Fruit fly (Drosophila melanogaster): Measurements from ENCODE around the gene CG5274.

Gene CG5274

DNA sequence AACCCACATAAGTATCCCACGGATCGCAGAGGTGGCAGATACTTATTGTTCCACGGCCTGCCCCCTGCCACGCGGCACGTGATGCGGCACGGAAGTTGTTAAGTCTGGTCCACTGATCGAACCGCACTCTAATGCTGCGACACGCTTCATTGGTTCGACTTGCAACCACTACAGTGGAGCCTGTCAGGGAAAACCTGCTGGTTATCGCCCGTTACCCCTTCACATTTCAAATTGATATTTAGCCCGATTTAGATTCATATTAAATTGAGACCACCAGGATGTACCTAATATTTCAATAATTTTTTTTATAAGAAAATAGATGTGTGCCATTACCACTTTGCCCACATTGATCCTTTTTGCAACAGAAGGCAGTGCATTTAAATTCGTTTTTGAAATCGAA, 19.9 kb upstream of the CG5274 start (continued):
- TF ChIP-seq CG9817 (tag; optimal IDR thresholded peaks at IDR 0.05) (no peak), Xbp1 (GFP tag; optimal IDR thresholded peaks at IDR 0.05) (no peak), ranshi (GFP tag; IDR thresholded peaks at IDR 0.05) (no peak), schlank (tag; optimal IDR thresholded peaks at IDR 0.05) (no peak), odd (GFP tag; optimal IDR thresholded peaks at IDR 0.05) (no peak), danr (GFP tag; IDR thresholded peaks at IDR 0.05) (no peak), CrebB (tag; optimal IDR thresholded peaks at IDR 0.05) (no peak), Atf-2 (GFP tag; optimal IDR thresholded peaks at IDR 0.05) (no peak), Myb (GFP tag; optimal IDR thresholded peaks at IDR 0.05) (no peak), CG12236 (GFP tag; optimal IDR thresholded peaks at IDR 0.05) (no peak), pnt (GFP tag; optimal IDR thresholded peaks at IDR 0.05) (no peak), ci (GFP tag; IDR thresholded peaks at IDR 0.05) (no peak), CG8944 (GFP tag; optimal IDR thresholded peaks at IDR 0.05) (no peak), chif (GFP tag; optimal IDR thresholded peaks at IDR 0.05) (peak in 1 of 2 experiments; percentile 64), Atf6 (GFP tag; IDR thresholded peaks at IDR 0.05) (no peak), NK7.1 (GFP tag; optimal IDR thresholded peaks at IDR 0.05) (no peak), Dll (GFP tag; IDR thresholded peaks at IDR 0.05; ENCODE audit: partially characterized antibody) (no peak), CG32772 (GFP tag; IDR thresholded peaks at IDR 0.05) (0 out of 2 replicates have a peak, but pooled peaks have one; percentile 22), CG8388 (GFP tag; optimal IDR thresholded peaks at IDR 0.05) (peak; percentile 35), CG8765 (GFP tag; IDR thresholded peaks at IDR 0.05) (no peak), CG9609 (GFP tag; optimal IDR thresholded peaks at IDR 0.05) (no peak), chinmo (GFP tag; IDR thresholded peaks at IDR 0.05; ENCODE audit: partially characterized antibody) (no peak), CG30431 (GFP tag; optimal IDR thresholded peaks at IDR 0.05) (no peak), scrt (GFP tag; optimal IDR thresholded peaks at IDR 0.05) (no peak), CG12769 (tag; optimal IDR thresholded peaks at IDR 0.05) (no peak), ssp (GFP tag; IDR thresholded peaks at IDR 0.05) (no peak), CG4707 (GFP tag; optimal IDR thresholded peaks at IDR 0.05) (no peak), pita (GFP tag; optimal IDR thresholded peaks at IDR 0.05) (no peak), dysf (GFP tag; IDR thresholded peaks at IDR 0.05) (no peak), CG6683 (GFP tag; optimal IDR thresholded peaks at IDR 0.05) (no peak), dan (GFP tag; IDR thresholded peaks at IDR 0.05) (no peak), CG10147 (GFP tag; optimal IDR thresholded peaks at IDR 0.05) (no peak), CG15011 (GFP tag; optimal IDR thresholded peaks at IDR 0.05) (no peak), CG6813 (GFP tag; optimal IDR thresholded peaks at IDR 0.05) (no peak), org-1 (GFP tag; optimal IDR thresholded peaks at IDR 0.05) (no peak), nerfin-2 (GFP tag; IDR thresholded peaks at IDR 0.05; ENCODE audit: partially characterized antibody) (no peak), crc (GFP tag; optimal IDR thresholded peaks at IDR 0.05) (no peak), jing (GFP tag; optimal IDR thresholded peaks at IDR 0.05) (no peak), wor (GFP tag; IDR thresholded peaks at IDR 0.05) (no peak), ken (GFP tag; IDR thresholded peaks at IDR 0.05) (peak; percentile 45; the same call in 1 of the 3 replicates), kay (GFP tag; optimal IDR thresholded peaks at IDR 0.05) (no peak), Doc3 (GFP tag; IDR thresholded peaks at IDR 0.05; ENCODE audit: partially characterized antibody) (no peak), CG18619 (GFP tag; optimal IDR thresholded peaks at IDR 0.05) (no peak), ro (GFP tag; IDR thresholded peaks at IDR 0.05) (no peak), CG32532 (GFP tag; IDR thresholded peaks at IDR 0.05) (no peak), CG2120 (GFP tag; optimal IDR thresholded peaks at IDR 0.05) (no peak), CG13624 (GFP tag; optimal IDR thresholded peaks at IDR 0.05) (no peak), CG4617 (GFP tag; optimal IDR thresholded peaks at IDR 0.05; ENCODE audit: borderline replicate concordance) (no peak), CG10654 (GFP tag; optimal IDR thresholded peaks at IDR 0.05) (no peak), Tbp (GFP tag; optimal IDR thresholded peaks at IDR 0.05) (no peak), Nf-YB (GFP tag; optimal IDR thresholded peaks at IDR 0.05) (no peak), emc (GFP tag; optimal IDR thresholded peaks at IDR 0.05) (no peak)

All from whole organism, embryonic.